Worm (Caenorhabditis elegans): ENCODE results near the gene gfat-1.
A peak's percentile ranks its signal among the peaks of the same experiment; 100 is the strongest.

Gene gfat-1

DNA sequence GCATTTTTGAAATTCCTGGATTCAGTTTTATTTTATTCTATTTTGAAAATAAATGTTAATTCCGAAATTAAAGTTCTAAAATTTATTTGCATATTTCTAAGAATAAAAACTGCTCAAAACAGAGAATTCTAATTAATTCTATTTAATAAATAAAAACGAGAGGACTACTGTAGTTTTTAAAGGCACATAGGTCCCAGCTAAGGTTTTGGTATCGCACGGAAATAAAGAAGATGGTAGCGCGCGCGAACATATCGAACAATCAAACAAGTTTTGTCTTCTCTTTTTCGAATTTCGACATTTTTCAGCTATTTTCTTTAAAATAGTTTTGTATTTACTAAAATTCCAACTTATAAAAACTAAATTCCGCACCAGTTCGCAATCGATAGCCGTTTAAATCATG lies 17.4 kb downstream of the gfat-1 start (continued):
- no peak for TF ChIP-seq lin-40 (tag; optimal IDR thresholded peaks at IDR 0.05)
- TF ChIP-seq lin-54 (GFP tag; optimal IDR thresholded peaks at IDR 0.05): peak; percentile 80
- no peak for TF ChIP-seq ZK185.1 (tag; optimal IDR thresholded peaks at IDR 0.05; ENCODE audit: poor library complexity, severe bottlenecking)
- TF ChIP-seq lsy-27 (tag; optimal IDR thresholded peaks at IDR 0.05; ENCODE audit: borderline replicate concordance, insufficient read depth): no peak
- TF ChIP-seq sdz-38 (tag; optimal IDR thresholded peaks at IDR 0.05): no peak
- no peak for TF ChIP-seq let-526 (GFP tag; IDR thresholded peaks at IDR 0.05)
- TF ChIP-seq B0261.1 (tag; optimal IDR thresholded peaks at IDR 0.05): no peak
- no peak for TF ChIP-seq ets-4 (GFP tag; optimal IDR thresholded peaks at IDR 0.05)
- TF ChIP-seq atf-7 (tag; optimal IDR thresholded peaks at IDR 0.05): no peak
- no peak for TF ChIP-seq egl-18 (GFP tag; IDR thresholded peaks at IDR 0.05)
- no peak for TF ChIP-seq Y53F4B.3 (GFP tag; IDR thresholded peaks at IDR 0.05)
- TF ChIP-seq dpl-1 (GFP tag; optimal IDR thresholded peaks at IDR 0.05): peak; percentile 89
- peak; percentile 95 for TF ChIP-seq ceh-91 (GFP tag; IDR thresholded peaks at IDR 0.05)
- no peak for TF ChIP-seq ztf-22 (GFP tag; optimal IDR thresholded peaks at IDR 0.05)
- no peak for TF ChIP-seq lin-26 (GFP tag; IDR thresholded peaks at IDR 0.05)
- no peak for TF ChIP-seq ztf-25 (GFP tag; IDR thresholded peaks at IDR 0.05)
- no peak for TF ChIP-seq K11D2.4 (GFP tag; IDR thresholded peaks at IDR 0.05)
- no peak for TF ChIP-seq hrde-1 (tag; optimal IDR thresholded peaks at IDR 0.05; ENCODE audit: borderline replicate concordance)
- TF ChIP-seq T07F8.4 (tag; optimal IDR thresholded peaks at IDR 0.05): no peak
- TF ChIP-seq nhr-120 (GFP tag; IDR thresholded peaks at IDR 0.05): no peak
- no peak for TF ChIP-seq gei-17 (GFP tag; optimal IDR thresholded peaks at IDR 0.05)
- no peak for TF ChIP-seq sea-2 (GFP tag; IDR thresholded peaks at IDR 0.05)
- peak; percentile 47 for TF ChIP-seq snpc-1.3 (tag; optimal IDR thresholded peaks at IDR 0.05; ENCODE audit: insufficient read depth)
- TF ChIP-seq mel-28 (tag; optimal IDR thresholded peaks at IDR 0.05; ENCODE audit: borderline replicate concordance): no peak
- no peak for TF ChIP-seq aptf-2 (GFP tag; conservative IDR thresholded peaks at IDR 0.05)
- peak; percentile 91 for TF ChIP-seq madf-3 (GFP tag; IDR thresholded peaks at IDR 0.05)
- TF ChIP-seq ztf-28 (GFP tag; IDR thresholded peaks at IDR 0.05): no peak
- TF ChIP-seq mxl-1 (tag; optimal IDR thresholded peaks at IDR 0.05): no peak
- TF ChIP-seq lin-35 (GFP tag; optimal IDR thresholded peaks at IDR 0.05): peak in 1 of 3 experiments; percentile 77
- TF ChIP-seq dpff-1 (tag; optimal IDR thresholded peaks at IDR 0.05): no peak
- TF ChIP-seq attf-3 (GFP tag; conservative IDR thresholded peaks at IDR 0.05): no peak
- TF ChIP-seq F37B4.10 (GFP tag; IDR thresholded peaks at IDR 0.05): no peak
- no peak for TF ChIP-seq rpc-1 (optimal IDR thresholded peaks at IDR 0.05)
- TF ChIP-seq rpc-1 (tag; optimal IDR thresholded peaks at IDR 0.05): no peak
- TF ChIP-seq F10E7.11 (tag; optimal IDR thresholded peaks at IDR 0.05): no peak
- TF ChIP-seq ekl-4 (GFP tag; IDR thresholded peaks at IDR 0.05): peak; percentile 75
- no peak for TF ChIP-seq Y53G8AR.9 (GFP tag; conservative IDR thresholded peaks at IDR 0.05)
- TF ChIP-seq lag-1 (GFP tag; IDR thresholded peaks at IDR 0.05): no peak
- no peak for TF ChIP-seq chd-7 (tag; optimal IDR thresholded peaks at IDR 0.05)
- peak; percentile 99 for TF ChIP-seq madf-6 (GFP tag; IDR thresholded peaks at IDR 0.05)
- TF ChIP-seq Y95B8A.8 (GFP tag; IDR thresholded peaks at IDR 0.05): peak; percentile 89; the same call in 1 of the 2 replicates
- TF ChIP-seq nfyb-1 (GFP tag; IDR thresholded peaks at IDR 0.05): no peak
- TF ChIP-seq madf-10 (tag; optimal IDR thresholded peaks at IDR 0.05): no peak
- TF ChIP-seq nfya-1 (tag; optimal IDR thresholded peaks at IDR 0.05; ENCODE audit: borderline replicate concordance, insufficient read depth): no peak
- no peak for TF ChIP-seq cebp-2 (GFP tag; IDR thresholded peaks at IDR 0.05)
- TF ChIP-seq F22D6.2 (tag; optimal IDR thresholded peaks at IDR 0.05): no peak
- peak; percentile 81 for TF ChIP-seq dox-1 (GFP tag; IDR thresholded peaks at IDR 0.05)
- no peak for TF ChIP-seq Y67H2A.10 (GFP tag; conservative IDR thresholded peaks at IDR 0.05)
- TF ChIP-seq F39B2.1 (GFP tag; IDR thresholded peaks at IDR 0.05): no peak

All from whole organism, young adult.